Worm (Caenorhabditis elegans) whole organism, L4/young adult: Measurements from ENCODE around the gene clpp-1.

Experiments used
- W03F9.2 ChIP-seq: fragments of 150-350 bp; optimal IDR thresholded peaks from 2 replicates; lab custom pipeline; 2014; ENCODE audit warnings: missing biosample characterization, missing genetic modification characterization
- him-1 ChIP-seq: sonication (generic microtip); optimal IDR thresholded peaks from 2 replicates; lab custom pipeline; 2016; ENCODE audit warnings: missing genotype, missing genetic modification reagents, missing genetic modification characterization, missing compliant biosample characterization

DNA sequence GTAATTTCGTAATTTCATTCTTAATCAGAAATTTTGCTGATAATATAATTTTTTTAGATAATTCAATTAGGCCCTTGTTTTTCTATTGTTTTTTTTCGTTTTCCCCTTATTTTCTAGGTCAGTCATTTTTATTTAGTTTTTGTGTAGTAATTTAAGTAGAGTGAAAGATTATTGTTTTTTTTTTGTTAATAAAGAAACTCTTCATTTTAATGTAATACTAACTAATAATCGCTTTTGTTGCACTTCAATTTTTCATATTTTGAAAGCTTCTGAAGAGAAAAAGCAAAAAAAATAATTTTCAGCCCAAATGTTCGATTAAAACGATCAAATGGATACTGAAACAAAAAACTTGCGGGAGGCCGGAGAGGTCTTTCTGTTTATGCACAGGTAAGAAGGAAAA lies 51.7 kb downstream of the clpp-1 start, which contains the start of gene F54B3.1:
- no peak for TF ChIP-seq him-1 (tag; lab: Kevin White, UChicago)
- no peak for TF ChIP-seq W03F9.2 (tag; lab: Kevin White, UChicago)
